Fruit fly (Drosophila melanogaster): Measurements from ENCODE around the gene Spn.
A peak's percentile ranks its signal among the peaks of the same experiment; 100 is the strongest.

Gene Spn

dm6 chr3L:2501764-2502163 is 52.3 kb downstream of the Spn start (continued):
- peak; percentile 70 for TF ChIP-seq Xrp1 (GFP tag; IDR thresholded peaks at IDR 0.05)

- TF ChIP-seq ftz-f1 (GFP tag; optimal IDR thresholded peaks at IDR 0.05) (peak; percentile 86), CG31224 (GFP tag; IDR thresholded peaks at IDR 0.05) (peak; percentile 51; the same call in 1 of the 2 replicates), Xbp1 (GFP tag; optimal IDR thresholded peaks at IDR 0.05) (no peak), Optix (GFP tag; IDR thresholded peaks at IDR 0.05) (no peak), luna (GFP tag; optimal IDR thresholded peaks at IDR 0.05) (no peak), sens (GFP tag) (peak; percentile 39), CG6791 (GFP tag; IDR thresholded peaks at IDR 0.05; ENCODE audit: partially characterized antibody) (0 out of 3 replicates have a peak, but pooled peaks have one; percentile 16), CG16779 (GFP tag; IDR thresholded peaks at IDR 0.05) (no peak), prd (optimal IDR thresholded peaks at IDR 0.05) (no peak), prd (GFP tag; IDR thresholded peaks at IDR 0.05) (no peak), Pdp1 (GFP tag; optimal IDR thresholded peaks at IDR 0.05) (peak in 1 of 2 experiments; percentile 5)
Observed at dm6 chr3L:2499077-2499476, 55.0 kb downstream of the Spn start.

dm6 chr3L:2494183-2494541 is 59.9 kb downstream of the Spn start:
- no peak for TF ChIP-seq Dref (GFP tag; IDR thresholded peaks at IDR 0.05)
- TF ChIP-seq CG11093 (GFP tag; IDR thresholded peaks at IDR 0.05), result peak; percentile 74
- TF ChIP-seq CHES-1-like (GFP tag; optimal IDR thresholded peaks at IDR 0.05), result no peak
- TF ChIP-seq CG13624 (GFP tag; optimal IDR thresholded peaks at IDR 0.05), result peak; percentile 64
- no peak for TF ChIP-seq br (optimal IDR thresholded peaks at IDR 0.05)
- peak; percentile 93 for TF ChIP-seq tgo (GFP tag; IDR thresholded peaks at IDR 0.05)
- TF ChIP-seq CG18619 (GFP tag; optimal IDR thresholded peaks at IDR 0.05), result peak; percentile 65
- peak; percentile 81 for TF ChIP-seq CG9817 (tag; optimal IDR thresholded peaks at IDR 0.05)
- peak; percentile 70 for TF ChIP-seq CG12219 (GFP tag; optimal IDR thresholded peaks at IDR 0.05)
- no peak for TF ChIP-seq Sin3A (optimal IDR thresholded peaks at IDR 0.05)
- TF ChIP-seq Dll (GFP tag; IDR thresholded peaks at IDR 0.05; ENCODE audit: partially characterized antibody), result no peak
- TF ChIP-seq CG42726 (GFP tag; IDR thresholded peaks at IDR 0.05; ENCODE audit: partially characterized antibody), result no peak
- no peak for TF ChIP-seq CG4282 (GFP tag; optimal IDR thresholded peaks at IDR 0.05)
- TF ChIP-seq unpg (GFP tag; optimal IDR thresholded peaks at IDR 0.05), result peak; percentile 75
- peak; percentile 93 for TF ChIP-seq CG14441 (GFP tag; IDR thresholded peaks at IDR 0.05)
- no peak for TF ChIP-seq psq (GFP tag; optimal IDR thresholded peaks at IDR 0.05)
- peak; percentile 88 for TF ChIP-seq chm (GFP tag; IDR thresholded peaks at IDR 0.05)
- TF ChIP-seq CG3995 (GFP tag; optimal IDR thresholded peaks at IDR 0.05), result peak; percentile 66
- TF ChIP-seq exex (tag; optimal IDR thresholded peaks at IDR 0.05), result peak; percentile 86
- TF ChIP-seq CG12236 (GFP tag; optimal IDR thresholded peaks at IDR 0.05), result no peak
- peak; percentile 28 for TF ChIP-seq CG8089 (GFP tag; optimal IDR thresholded peaks at IDR 0.05)
- TF ChIP-seq peb (GFP tag; IDR thresholded peaks at IDR 0.05), result peak; percentile 82
- peak; percentile 47 for TF ChIP-seq CG10565 (GFP tag; optimal IDR thresholded peaks at IDR 0.05)
- TF ChIP-seq NC2β (GFP tag; optimal IDR thresholded peaks at IDR 0.05), result peak; percentile 33
- TF ChIP-seq ATbp (GFP tag; optimal IDR thresholded peaks at IDR 0.05), result peak; percentile 35
- peak; percentile 59 for TF ChIP-seq CG7928 (GFP tag; optimal IDR thresholded peaks at IDR 0.05)
- peak; percentile 68 for TF ChIP-seq CG14710 (tag; optimal IDR thresholded peaks at IDR 0.05)
- TF ChIP-seq fd64A (GFP tag; optimal IDR thresholded peaks at IDR 0.05), result peak; percentile 5
- TF ChIP-seq Abd-B (GFP tag; optimal IDR thresholded peaks at IDR 0.05), result peak; percentile 62
- peak; percentile 79 for TF ChIP-seq wor (GFP tag; IDR thresholded peaks at IDR 0.05)
- no peak for TF ChIP-seq hth (optimal IDR thresholded peaks at IDR 0.05)
- TF ChIP-seq CG13296 (GFP tag; optimal IDR thresholded peaks at IDR 0.05), result peak; percentile 91
- TF ChIP-seq dati (GFP tag; IDR thresholded peaks at IDR 0.05), result no peak
- TF ChIP-seq Hmr (GFP tag; optimal IDR thresholded peaks at IDR 0.05), result peak; percentile 93
- TF ChIP-seq wek (GFP tag; optimal IDR thresholded peaks at IDR 0.05), result no peak
- no peak for TF ChIP-seq HLHmδ (GFP tag; optimal IDR thresholded peaks at IDR 0.05)
- TF ChIP-seq tup (GFP tag; optimal IDR thresholded peaks at IDR 0.05), result peak; percentile 52
- TF ChIP-seq chif (GFP tag; optimal IDR thresholded peaks at IDR 0.05), result peak; percentile 28 to 54
